Fruit fly (Drosophila melanogaster): ENCODE results near the gene Gcna.
A peak's percentile ranks its signal among the peaks of the same experiment; 100 is the strongest.

Gcna gene

dm6 chrX:1840520-1840919 is 25.1 kb downstream of the Gcna start (continued):
- peak; percentile 80 for TF ChIP-seq fd59A (GFP tag; optimal IDR thresholded peaks at IDR 0.05)
- peak; percentile 93 for TF ChIP-seq svp (GFP tag)
- peak; percentile 62 for TF ChIP-seq CG8119 (GFP tag; IDR thresholded peaks at IDR 0.05)
- TF ChIP-seq Gug (GFP tag; IDR thresholded peaks at IDR 0.05): peak; percentile 43; the same call in 1 of the 2 replicates
- TF ChIP-seq lz (GFP tag; optimal IDR thresholded peaks at IDR 0.05): peak; percentile 86
- TF ChIP-seq CG3919 (GFP tag; optimal IDR thresholded peaks at IDR 0.05): peak; percentile 87
- peak; percentile 81 for TF ChIP-seq Sox15 (GFP tag; optimal IDR thresholded peaks at IDR 0.05)
- TF ChIP-seq CG3032 (tag; optimal IDR thresholded peaks at IDR 0.05): peak; percentile 83
- TF ChIP-seq CG34406 (GFP tag; optimal IDR thresholded peaks at IDR 0.05): peak; percentile 82
- TF ChIP-seq Hr38 (GFP tag; optimal IDR thresholded peaks at IDR 0.05): no peak
- peak; percentile 56 for TF ChIP-seq Lpt (GFP tag; optimal IDR thresholded peaks at IDR 0.05)
- peak; percentile 85 for TF ChIP-seq CG10631 (GFP tag; optimal IDR thresholded peaks at IDR 0.05)
- TF ChIP-seq vri (GFP tag; optimal IDR thresholded peaks at IDR 0.05): peak; percentile 65
- TF ChIP-seq CG6163 (GFP tag; IDR thresholded peaks at IDR 0.05): peak; percentile 87
- peak; percentile 40 for TF ChIP-seq dac (GFP tag; optimal IDR thresholded peaks at IDR 0.05)
- peak; percentile 90 for TF ChIP-seq Eip75B (GFP tag; optimal IDR thresholded peaks at IDR 0.05)
- peak; percentile 55 for TF ChIP-seq Hr4 (GFP tag; optimal IDR thresholded peaks at IDR 0.05)
- peak; percentile 78 for TF ChIP-seq spab (GFP tag; optimal IDR thresholded peaks at IDR 0.05)
- TF ChIP-seq Hr39 (GFP tag; optimal IDR thresholded peaks at IDR 0.05): peak; percentile 90
- peak; percentile 65; the same call in 1 of the 2 replicates for TF ChIP-seq CG15336 (GFP tag; IDR thresholded peaks at IDR 0.05)
- peak; percentile 80 for TF ChIP-seq OdsH (GFP tag; optimal IDR thresholded peaks at IDR 0.05)
- TF ChIP-seq cyc (GFP tag; optimal IDR thresholded peaks at IDR 0.05): peak; percentile 87

dm6 chrX:1834702-1835376 is 30.8 kb downstream of the Gcna start:
- TF ChIP-seq cyc (GFP tag; optimal IDR thresholded peaks at IDR 0.05) (no peak), Blimp-1 (GFP tag; optimal IDR thresholded peaks at IDR 0.05) (peak; percentile 71), CG10631 (GFP tag; optimal IDR thresholded peaks at IDR 0.05) (no peak), vri (GFP tag; optimal IDR thresholded peaks at IDR 0.05) (no peak), fkh (GFP tag; optimal IDR thresholded peaks at IDR 0.05) (no peak), svp (GFP tag) (peak; percentile 4), Eip78C (GFP tag) (no peak)

- TF ChIP-seq Sox15 (GFP tag; optimal IDR thresholded peaks at IDR 0.05) (no peak), CG8119 (GFP tag; IDR thresholded peaks at IDR 0.05) (no peak), Sox102F (GFP tag; optimal IDR thresholded peaks at IDR 0.05) (no peak), svp (GFP tag) (peak; percentile 81), fkh (GFP tag; optimal IDR thresholded peaks at IDR 0.05) (no peak), Lpt (GFP tag; optimal IDR thresholded peaks at IDR 0.05) (no peak), CG11762 (GFP tag; optimal IDR thresholded peaks at IDR 0.05; ENCODE audit: insufficient read depth) (no peak), CG10631 (GFP tag; optimal IDR thresholded peaks at IDR 0.05) (no peak), CG34406 (GFP tag; optimal IDR thresholded peaks at IDR 0.05) (no peak), CG3919 (GFP tag; optimal IDR thresholded peaks at IDR 0.05) (no peak), dac (GFP tag; optimal IDR thresholded peaks at IDR 0.05) (no peak), Eip78C (GFP tag) (peak; percentile 55), eg (GFP tag; IDR thresholded peaks at IDR 0.05) (0 out of 3 replicates have a peak, but pooled peaks have one; percentile 10), CG10669 (GFP tag; optimal IDR thresholded peaks at IDR 0.05) (no peak), Eip93F (GFP tag; optimal IDR thresholded peaks at IDR 0.05) (no peak), cyc (GFP tag; optimal IDR thresholded peaks at IDR 0.05) (no peak), CG8319 (GFP tag; optimal IDR thresholded peaks at IDR 0.05) (no peak), vri (GFP tag; optimal IDR thresholded peaks at IDR 0.05) (peak; percentile 4), Hr39 (GFP tag; optimal IDR thresholded peaks at IDR 0.05) (no peak), CG6163 (GFP tag; IDR thresholded peaks at IDR 0.05) (no peak), CG8632 (GFP tag; optimal IDR thresholded peaks at IDR 0.05) (no peak), CG6808 (GFP tag; optimal IDR thresholded peaks at IDR 0.05) (no peak), Hr4 (GFP tag; optimal IDR thresholded peaks at IDR 0.05) (no peak), acj6 (GFP tag; optimal IDR thresholded peaks at IDR 0.05) (no peak), pdm3 (GFP tag; optimal IDR thresholded peaks at IDR 0.05) (no peak), CG1621 (tag; optimal IDR thresholded peaks at IDR 0.05) (no peak)
Measured at dm6 chrX:1832699-1833098, 32.9 kb downstream of the Gcna start.

Data from whole organism, prepupa.